Worm (Caenorhabditis elegans) whole organism, young adult: ENCODE results near the gene C45G9.8.
"Not testable (repeated sequence)": the region's sequence is repeated elsewhere in the genome, so short reads cannot be mapped to it uniquely, and the experiment has no call there.

ENCODE experiments used
- B0336.3 ChIP-seq: fragments of 200-800 bp; sonication (Bioruptor generic); IDR thresholded peaks from 2 replicates; pipeline ENCODE4 v1.3.6; 2022; ENCODE audit warnings: missing genetic modification characterization, missing compliant biosample characterization
- C17E4.6 ChIP-seq: fragments of 200-800 bp; sonication (Bioruptor generic); IDR thresholded peaks from 2 replicates; pipeline ENCODE4 v1.3.6; 2022; ENCODE audit warnings: missing genetic modification reagents, missing genetic modification characterization, missing compliant biosample characterization
- F52B5.7 ChIP-seq: sonication (generic microtip); optimal IDR thresholded peaks from 2 replicates; lab custom pipeline; 2016; ENCODE audit warnings: mild to moderate bottlenecking, missing genetic modification characterization, missing compliant biosample characterization
- F57A8.1 ChIP-seq: fragments of 200-800 bp; sonication (Bioruptor generic); optimal IDR thresholded peaks from 2 replicates; lab custom pipeline; 2018; ENCODE audit warnings: mild to moderate bottlenecking, missing genetic modification characterization, moderate library complexity, missing compliant biosample characterization
- K11D2.4 ChIP-seq: fragments of 200-800 bp; sonication (Bioruptor generic); IDR thresholded peaks from 2 replicates; pipeline ENCODE4 v1.3.6; 2022; ENCODE audit warnings: missing genetic modification reagents, missing genetic modification characterization, missing compliant biosample characterization
- T07F8.4 ChIP-seq: sonication (generic microtip); optimal IDR thresholded peaks from 2 replicates; lab custom pipeline; 2016; ENCODE audit warnings: mild to moderate bottlenecking, missing genetic modification characterization, moderate library complexity, missing compliant biosample characterization
- Y53F4B.3 ChIP-seq: fragments of 200-800 bp; sonication (Bioruptor generic); IDR thresholded peaks from 2 replicates; pipeline ENCODE4 v1.3.6; 2022; ENCODE audit warnings: missing genetic modification reagents, missing genetic modification characterization, missing compliant biosample characterization
- Y79H2A.3 ChIP-seq: fragments of 200-800 bp; sonication (Bioruptor generic); conservative IDR thresholded peaks from 2 replicates; pipeline ENCODE4 v1.3.6; 2022; ENCODE audit warnings: missing genetic modification reagents, missing genetic modification characterization, missing compliant biosample characterization
- ZK185.1 ChIP-seq: sonication (generic microtip); optimal IDR thresholded peaks from 2 replicates; lab custom pipeline; 2016; ENCODE audit warnings: mild to moderate bottlenecking, missing genetic modification characterization, missing compliant biosample characterization; ENCODE audit not compliant: poor library complexity, severe bottlenecking
- aptf-3 ChIP-seq: fragments of 200-800 bp; sonication (Bioruptor generic); IDR thresholded peaks from 2 replicates; pipeline ENCODE4 v1.3.6; 2022; ENCODE audit warnings: missing genetic modification characterization, missing compliant biosample characterization
- atf-7 ChIP-seq: sonication (generic microtip); optimal IDR thresholded peaks from 2 replicates; lab custom pipeline; 2017; ENCODE audit warnings: mild to moderate bottlenecking, missing genetic modification characterization, missing compliant biosample characterization
- attf-6 ChIP-seq: fragments of 200-800 bp; sonication (Bioruptor generic); IDR thresholded peaks from 2 replicates; pipeline ENCODE4 v1.3.6; 2022; ENCODE audit warnings: missing genetic modification reagents, missing genetic modification characterization, missing compliant biosample characterization
- bed-2 ChIP-seq: fragments of 200-800 bp; sonication (Bioruptor generic); IDR thresholded peaks from 2 replicates; pipeline ENCODE4 v1.3.6; 2022; ENCODE audit warnings: missing genetic modification reagents, missing genetic modification characterization, missing compliant biosample characterization
- ceh-40 ChIP-seq: fragments of 200-800 bp; sonication (Bioruptor generic); IDR thresholded peaks from 2 replicates; pipeline ENCODE4 v1.3.6; 2022; ENCODE audit warnings: missing genetic modification characterization, missing compliant biosample characterization
- ceh-79 ChIP-seq: sonication (generic microtip); optimal IDR thresholded peaks from 2 replicates; lab custom pipeline; 2017; ENCODE audit warnings: mild to moderate bottlenecking, missing genetic modification characterization, missing compliant biosample characterization
- chd-7 ChIP-seq: sonication (generic microtip); optimal IDR thresholded peaks from 2 replicates; lab custom pipeline; 2016; ENCODE audit warnings: mild to moderate bottlenecking, missing genetic modification characterization, moderate library complexity, missing compliant biosample characterization
- die-1 ChIP-seq: sonication (generic microtip); optimal IDR thresholded peaks from 2 replicates; lab custom pipeline; 2016; ENCODE audit warnings: missing genotype, mild to moderate bottlenecking, missing genetic modification characterization, missing compliant biosample characterization
- egrh-3 ChIP-seq: fragments of 200-800 bp; sonication (Bioruptor generic); IDR thresholded peaks from 2 replicates; pipeline ENCODE4 v1.3.6; 2022; ENCODE audit warnings: missing genetic modification reagents, missing genetic modification characterization, missing compliant biosample characterization
- ekl-4 ChIP-seq: fragments of 200-800 bp; sonication (Bioruptor generic); IDR thresholded peaks from 2 replicates; pipeline ENCODE4 v1.3.6; 2022; ENCODE audit warnings: missing genetic modification reagents, missing genetic modification characterization, missing compliant biosample characterization
- ets-4 ChIP-seq: fragments of 200-800 bp; sonication (Bioruptor generic); optimal IDR thresholded peaks from 2 replicates; lab custom pipeline; 2018; ENCODE audit warnings: mild to moderate bottlenecking, missing genetic modification characterization, missing compliant biosample characterization
- gei-17 ChIP-seq: fragments of 200-800 bp; sonication (Bioruptor generic); optimal IDR thresholded peaks from 2 replicates; lab custom pipeline; 2018; ENCODE audit warnings: mild to moderate bottlenecking, missing genetic modification characterization, missing compliant biosample characterization
- hmg-1.2 ChIP-seq: fragments of 200-800 bp; sonication (Bioruptor generic); IDR thresholded peaks from 2 replicates; pipeline ENCODE4 v1.3.6; 2022; ENCODE audit warnings: missing genetic modification reagents, missing genetic modification characterization, missing compliant biosample characterization
- hrde-1 ChIP-seq: sonication (generic microtip); optimal IDR thresholded peaks from 2 replicates; lab custom pipeline; 2016; ENCODE audit warnings: missing genetic modification characterization, mild to moderate bottlenecking, missing compliant biosample characterization, moderate library complexity, missing genotype, missing genetic modification reagents, borderline replicate concordance
- hsf-1 ChIP-seq: fragments of 200-800 bp; sonication (Bioruptor generic); IDR thresholded peaks from 2 replicates; pipeline ENCODE4 v1.3.6; 2022; ENCODE audit warnings: missing genetic modification reagents, missing genetic modification characterization, missing compliant biosample characterization
- let-526 ChIP-seq: fragments of 200-800 bp; sonication (Bioruptor generic); IDR thresholded peaks from 2 replicates; pipeline ENCODE4 v1.3.6; 2022; ENCODE audit warnings: missing genetic modification reagents, missing genetic modification characterization, missing compliant biosample characterization
- lsy-27 ChIP-seq: sonication (generic microtip); optimal IDR thresholded peaks from 2 replicates; lab custom pipeline; 2017; ENCODE audit warnings: missing genetic modification characterization, mild to moderate bottlenecking, missing compliant biosample characterization, antibody characterized with exemption, missing genotype, borderline replicate concordance; ENCODE audit not compliant: insufficient read depth
- madf-10 ChIP-seq: sonication (generic microtip); optimal IDR thresholded peaks from 2 replicates; lab custom pipeline; 2016; ENCODE audit warnings: mild to moderate bottlenecking, missing genetic modification characterization, missing compliant biosample characterization
- madf-6 ChIP-seq: fragments of 200-800 bp; sonication (Bioruptor generic); IDR thresholded peaks from 2 replicates; pipeline ENCODE4 v1.3.6; 2022; ENCODE audit warnings: missing genetic modification reagents, missing genetic modification characterization, missing compliant biosample characterization
- mcd-1 ChIP-seq: fragments of 200-800 bp; sonication (Bioruptor generic); IDR thresholded peaks from 2 replicates; pipeline ENCODE4 v1.3.6; 2022; ENCODE audit warnings: missing genetic modification reagents, missing genetic modification characterization, missing compliant biosample characterization
- mxl-1 ChIP-seq: sonication (generic microtip); optimal IDR thresholded peaks from 2 replicates; lab custom pipeline; 2016; ENCODE audit warnings: missing genetic modification characterization, missing compliant biosample characterization
- nfya-1 ChIP-seq: sonication (generic microtip); optimal IDR thresholded peaks from 2 replicates; lab custom pipeline; 2017; ENCODE audit warnings: antibody characterized with exemption, missing compliant biosample characterization, missing genetic modification characterization, borderline replicate concordance; ENCODE audit not compliant: insufficient read depth
- nfyb-1 ChIP-seq: fragments of 200-800 bp; sonication (Bioruptor generic); IDR thresholded peaks from 2 replicates; pipeline ENCODE4 v1.3.6; 2022; ENCODE audit warnings: missing genetic modification reagents, missing genetic modification characterization, missing compliant biosample characterization
- nhr-179 ChIP-seq: sonication (generic microtip); optimal IDR thresholded peaks from 2 replicates; lab custom pipeline; 2016; ENCODE audit warnings: mild to moderate bottlenecking, missing genetic modification characterization, missing compliant biosample characterization
- nhr-27 ChIP-seq: fragments of 200-800 bp; sonication (Bioruptor generic); optimal IDR thresholded peaks from 2 replicates; lab custom pipeline; 2018; ENCODE audit warnings: mild to moderate bottlenecking, missing genetic modification characterization, moderate library complexity, missing compliant biosample characterization
- rec-8 ChIP-seq, 2 experiments: sonication (generic microtip); optimal IDR thresholded peaks; 2 replicates each; lab custom pipeline; 2016; ENCODE audit warnings: mild to moderate bottlenecking in 2 of 2, missing genetic modification characterization in 2 of 2, missing genetic modification reagents in 2 of 2, missing genotype in 2 of 2, missing biosample characterization in 1 of 2, missing compliant biosample characterization in 1 of 2, moderate library complexity in 1 of 2
- sdz-38 ChIP-seq: sonication (generic microtip); optimal IDR thresholded peaks from 2 replicates; lab custom pipeline; 2016; ENCODE audit warnings: missing genotype, missing genetic modification characterization, missing compliant biosample characterization
- sea-2 ChIP-seq: fragments of 200-800 bp; sonication (Bioruptor generic); IDR thresholded peaks from 2 replicates; pipeline ENCODE4 v1.3.6; 2022; ENCODE audit warnings: missing genetic modification characterization, missing compliant biosample characterization
- snpc-1.3 ChIP-seq: sonication (generic microtip); optimal IDR thresholded peaks from 2 replicates; lab custom pipeline; 2017; ENCODE audit warnings: missing genetic modification characterization, mild to moderate bottlenecking, missing compliant biosample characterization, antibody characterized with exemption, moderate library complexity, missing genotype, missing genetic modification reagents; ENCODE audit not compliant: insufficient read depth
- snpc-3.4 ChIP-seq: sonication (generic microtip); optimal IDR thresholded peaks from 2 replicates; lab custom pipeline; 2017; ENCODE audit warnings: missing genetic modification characterization, mild to moderate bottlenecking, missing compliant biosample characterization, antibody characterized with exemption, moderate library complexity, missing genotype, missing genetic modification reagents
- unc-130 ChIP-seq: sonication (generic microtip); optimal IDR thresholded peaks from 2 replicates; lab custom pipeline; 2016; ENCODE audit warnings: missing genetic modification reagents, missing genetic modification characterization, missing compliant biosample characterization
- unc-62 ChIP-seq: fragments of 150-350 bp; optimal IDR thresholded peaks from 2 replicates; lab custom pipeline; 2014; ENCODE audit warnings: missing biosample characterization, missing genetic modification reagents, missing genetic modification characterization
- zfh-2 ChIP-seq: fragments of 200-800 bp; sonication (Bioruptor generic); conservative IDR thresholded peaks from 2 replicates; pipeline ENCODE4 v1.3.6; 2022; ENCODE audit warnings: missing genetic modification reagents, missing genetic modification characterization, missing compliant biosample characterization
- ztf-3 ChIP-seq: fragments of 200-800 bp; sonication (Bioruptor generic); optimal IDR thresholded peaks from 2 replicates; lab custom pipeline; 2018; ENCODE audit warnings: mild to moderate bottlenecking, missing genetic modification characterization, missing compliant biosample characterization

Gene C45G9.8

DNA sequence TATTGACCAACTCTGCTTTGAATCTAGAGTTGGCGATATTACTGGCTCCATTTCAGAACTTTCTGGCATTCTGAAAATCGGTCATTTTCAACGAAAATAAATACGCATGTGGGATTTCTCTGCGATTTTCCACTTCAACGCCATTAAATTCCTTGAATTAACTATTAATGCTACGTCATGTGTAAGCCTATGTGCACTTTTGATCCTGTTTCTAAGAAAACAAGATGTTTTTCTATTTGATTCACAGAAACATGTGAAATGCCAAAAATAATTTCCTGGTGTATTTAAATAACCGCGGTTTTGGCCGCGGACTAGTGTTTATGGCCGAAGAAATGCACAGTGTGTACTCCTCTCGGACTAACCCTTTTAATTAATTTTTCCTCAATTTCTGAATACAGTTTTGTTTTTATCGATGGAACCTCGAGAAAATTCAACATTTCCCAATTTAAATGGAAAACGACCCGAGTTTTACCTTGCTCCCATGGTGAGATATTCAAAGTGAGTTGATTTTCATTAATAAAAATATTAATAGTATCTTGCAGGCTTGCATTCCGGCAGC is 15.3 kb upstream of the C45G9.8 start, which contains the start of the genes C45G9.11 and C45G9.2 (continued):
- no peak for TF ChIP-seq hsf-1
- TF ChIP-seq unc-62 (GFP tag; lab: Kevin White, UChicago), result no peak
- peak; percentile 73; the same call in 1 of the 2 replicates for TF ChIP-seq madf-6 (GFP tag; lab: Robert Waterston, UW)
- no peak for TF ChIP-seq ets-4 (GFP tag; lab: Kevin White, UChicago)
- TF ChIP-seq attf-6, result no peak
- no peak for TF ChIP-seq egrh-3 (GFP tag; lab: Robert Waterston, UW)
- TF ChIP-seq Y79H2A.3, result no peak
- TF ChIP-seq atf-7, result no peak
- no peak for TF ChIP-seq gei-17
- no peak for TF ChIP-seq zfh-2
- no peak for TF ChIP-seq B0336.3
- TF ChIP-seq F57A8.1, result no peak
- TF ChIP-seq hrde-1 (tag; lab: Kevin White, UChicago), result no peak
- no peak for TF ChIP-seq sea-2
- TF ChIP-seq madf-10 (tag; lab: Kevin White, UChicago), result no peak
- no peak for TF ChIP-seq Y53F4B.3 (GFP tag; lab: Robert Waterston, UW)
- TF ChIP-seq K11D2.4 (GFP tag; lab: Robert Waterston, UW), result no peak
- no peak for TF ChIP-seq snpc-1.3 (tag; lab: Kevin White, UChicago)
- no peak for TF ChIP-seq lsy-27
- 0 out of 2 replicates have a peak, but pooled peaks have one; percentile 37 for TF ChIP-seq ekl-4 (GFP tag; lab: Robert Waterston, UW)
- TF ChIP-seq hmg-1.2 (GFP tag; lab: Robert Waterston, UW), result no peak
- peak; percentile 73 for TF ChIP-seq unc-130 (GFP tag; lab: Kevin White, UChicago)
- no peak for TF ChIP-seq F52B5.7 (tag; lab: Kevin White, UChicago)
- TF ChIP-seq snpc-3.4, result no peak
- no peak for TF ChIP-seq ceh-79 (tag; lab: Kevin White, UChicago)
- TF ChIP-seq sdz-38, result no peak
- no peak for TF ChIP-seq aptf-3 (GFP tag; lab: Robert Waterston, UW)
- TF ChIP-seq nfyb-1 (GFP tag; lab: Robert Waterston, UW), result no peak
- TF ChIP-seq rec-8 (tag; optimal IDR thresholded peaks at IDR 0.05; lab: Kevin White, UChicago), result peak in 1 of 2 experiments; percentile 39
- no peak; the same call in 1 of the 2 replicates for TF ChIP-seq mcd-1
- peak; percentile 85 for TF ChIP-seq ZK185.1

- TF ChIP-seq ztf-3 (GFP tag; lab: Kevin White, UChicago); F57A8.1; die-1 (tag; lab: Kevin White, UChicago): not testable (repeated sequence)
- TF ChIP-seq, all 124 proteins: peak for 0; not testable (repeated sequence) for 124
Observed at ce11 chrIII:5062406-5062805, 9.0 kb upstream of the C45G9.8 start, which contains the start of gene C45G9.4. Gene C45G9.4 (plus strand): TSS chrIII:5062706.

- no peak for TF ChIP-seq unc-62 (GFP tag; lab: Kevin White, UChicago)
- TF ChIP-seq T07F8.4 (tag; lab: Kevin White, UChicago), result no peak
- no peak for TF ChIP-seq rec-8 (tag; optimal IDR thresholded peaks at IDR 0.05; lab: Kevin White, UChicago)
- no peak for TF ChIP-seq nhr-27 (tag; lab: Kevin White, UChicago)
- no peak for TF ChIP-seq let-526 (GFP tag; lab: Robert Waterston, UW)
- TF ChIP-seq C17E4.6 (GFP tag; lab: Robert Waterston, UW), result no peak
- no peak for TF ChIP-seq nfya-1 (tag; lab: Kevin White, UChicago)
- no peak for TF ChIP-seq madf-6 (GFP tag; lab: Robert Waterston, UW)
- no peak for TF ChIP-seq bed-2 (GFP tag; lab: Robert Waterston, UW)
- no peak for TF ChIP-seq ceh-40
- TF ChIP-seq mxl-1 (tag; lab: Kevin White, UChicago), result no peak
- no peak for TF ChIP-seq nhr-179
- no peak for TF ChIP-seq attf-6
- no peak for TF ChIP-seq chd-7 (tag; lab: Kevin White, UChicago)
- no peak for TF ChIP-seq ets-4 (GFP tag; lab: Kevin White, UChicago)
Observed at ce11 chrIII:5061798-5062197, 8.4 kb upstream of the C45G9.8 start, which contains the start of gene C45G9.10. Gene C45G9.10 (minus strand): TSS chrIII:5061898.
